Worm (Caenorhabditis elegans): ENCODE results near the gene T06F4.1.

DNA sequence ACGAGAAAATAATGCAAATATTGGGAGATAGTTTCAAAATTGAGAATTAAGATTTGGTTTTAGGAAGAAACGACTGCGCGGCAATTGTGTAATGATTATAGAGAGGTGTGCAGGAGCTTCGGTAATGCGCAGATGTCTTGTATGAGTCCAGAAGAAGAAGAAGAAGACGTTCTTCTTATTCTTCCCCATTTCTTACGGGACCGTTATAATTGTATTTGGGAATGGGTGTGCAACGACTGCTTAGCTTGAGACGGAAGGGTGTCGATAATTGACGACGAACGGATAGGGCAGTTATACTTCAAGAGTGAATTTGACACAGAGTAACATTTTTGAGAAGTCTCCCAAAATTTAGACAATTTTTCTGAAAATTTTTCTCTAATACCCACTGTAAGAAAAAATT, 49.5 kb upstream of the T06F4.1 start:
- TF ChIP-seq pha-4 (tag; optimal IDR thresholded peaks at IDR 0.05) (no peak), nfya-2 (GFP tag; IDR thresholded peaks at IDR 0.05) (no peak), mxl-1 (tag; optimal IDR thresholded peaks at IDR 0.05) (no peak), unc-130 (GFP tag; optimal IDR thresholded peaks at IDR 0.05) (no peak), mcd-1 (GFP tag; IDR thresholded peaks at IDR 0.05) (no peak), ztf-28 (GFP tag; IDR thresholded peaks at IDR 0.05) (no peak), C06A6.2 (GFP tag; conservative IDR thresholded peaks at IDR 0.05) (no peak), hmg-20 (GFP tag; IDR thresholded peaks at IDR 0.05) (no peak), B0035.1 (tag; optimal IDR thresholded peaks at IDR 0.05) (no peak), Y56A3A.18 (GFP tag; IDR thresholded peaks at IDR 0.05) (no peak), ceh-91 (GFP tag; IDR thresholded peaks at IDR 0.05) (no peak), nhr-120 (GFP tag; IDR thresholded peaks at IDR 0.05) (no peak), fkh-3 (tag; optimal IDR thresholded peaks at IDR 0.05) (no peak)
